Fruit fly (Drosophila melanogaster) whole organism, embryonic: ENCODE measurements around the gene MED25.

Source experiments
- Atf-2 ChIP-seq: fragments of 200-800 bp; sonication (Bioruptor generic); optimal IDR thresholded peaks from 2 replicates; lab custom pipeline; 2016; ENCODE audit warnings: missing biosample characterization, missing genetic modification characterization
- Bgb ChIP-seq: fragments of 200-800 bp; sonication (Bioruptor generic); IDR thresholded peaks from 2 replicates; pipeline ENCODE4 v1.3.6; 2022; ENCODE audit warnings: missing biosample characterization, missing genetic modification characterization; ENCODE audit not compliant: partially characterized antibody
- CG10565 ChIP-seq: fragments of 200-800 bp; sonication (Bioruptor generic); optimal IDR thresholded peaks from 3 replicates; lab custom pipeline; 2016; ENCODE audit warnings: missing biosample characterization, mild to moderate bottlenecking, missing genetic modification characterization
- CG11695 ChIP-seq: fragments of 200-800 bp; sonication (Bioruptor generic); IDR thresholded peaks from 3 replicates; pipeline ENCODE4 v1.3.6; 2022; ENCODE audit warnings: missing biosample characterization, missing genetic modification characterization
- CG12659 ChIP-seq: fragments of 200-800 bp; sonication (Bioruptor generic); optimal IDR thresholded peaks from 3 replicates; lab custom pipeline; 2017; ENCODE audit warnings: mild to moderate bottlenecking, missing biosample characterization, missing genetic modification reagents, missing genetic modification characterization
- CG14014 ChIP-seq: fragments of 200-800 bp; sonication (Bioruptor generic); IDR thresholded peaks from 2 replicates; pipeline ENCODE4 v1.3.6; 2022; ENCODE audit warnings: missing biosample characterization, missing genetic modification characterization
- CG16813 ChIP-seq: fragments of 200-800 bp; sonication (Bioruptor generic); IDR thresholded peaks from 3 replicates; pipeline ENCODE4 v1.3.6; 2022; ENCODE audit warnings: missing biosample characterization, missing genetic modification characterization; ENCODE audit not compliant: partially characterized antibody
- CG16815 ChIP-seq: fragments of 200-800 bp; sonication (Bioruptor generic); optimal IDR thresholded peaks from 3 replicates; lab custom pipeline; 2017; ENCODE audit warnings: missing biosample characterization, mild to moderate bottlenecking, missing genetic modification characterization
- CG17328 ChIP-seq: fragments of 200-800 bp; sonication (Bioruptor generic); IDR thresholded peaks from 2 replicates; pipeline ENCODE4 v1.3.6; 2022; ENCODE audit warnings: missing biosample characterization, missing genetic modification characterization
- CG17361 ChIP-seq: fragments of 200-800 bp; sonication (Bioruptor generic); IDR thresholded peaks from 3 replicates; pipeline ENCODE4 v1.3.6; 2022; ENCODE audit warnings: missing biosample characterization, missing genetic modification characterization
- CG17385 ChIP-seq: fragments of 200-800 bp; sonication (Bioruptor generic); optimal IDR thresholded peaks from 3 replicates; lab custom pipeline; 2018; ENCODE audit warnings: missing biosample characterization, mild to moderate bottlenecking, missing genetic modification characterization
- CG17912 ChIP-seq: fragments of 200-800 bp; sonication (Bioruptor generic); optimal IDR thresholded peaks from 2 replicates; lab custom pipeline; 2018; ENCODE audit warnings: missing biosample characterization, mild to moderate bottlenecking, missing genetic modification characterization
- CG2875 ChIP-seq: fragments of 200-800 bp; sonication (Bioruptor generic); optimal IDR thresholded peaks from 2 replicates; lab custom pipeline; 2017; ENCODE audit warnings: missing biosample characterization, mild to moderate bottlenecking, missing genetic modification characterization, missing genetic modification reagents
- CG3065 ChIP-seq: fragments of 200-800 bp; sonication (Bioruptor generic); optimal IDR thresholded peaks from 2 replicates; lab custom pipeline; 2016; ENCODE audit warnings: missing biosample characterization, missing genetic modification characterization
- CG31441 ChIP-seq: fragments of 200-800 bp; sonication (Bioruptor generic); IDR thresholded peaks from 2 replicates; pipeline ENCODE4 v1.3.6; 2022; ENCODE audit warnings: missing biosample characterization, missing genetic modification characterization
- CG3407 ChIP-seq: fragments of 200-800 bp; sonication (Bioruptor generic); optimal IDR thresholded peaks from 2 replicates; lab custom pipeline; 2018; ENCODE audit warnings: missing biosample characterization, mild to moderate bottlenecking, missing genetic modification characterization
- CG4404 ChIP-seq: fragments of 200-800 bp; sonication (Bioruptor generic); IDR thresholded peaks from 2 replicates; pipeline ENCODE4 v1.3.6; 2022; ENCODE audit warnings: missing biosample characterization, missing genetic modification characterization
- CG4730 ChIP-seq: fragments of 200-800 bp; sonication (Bioruptor generic); IDR thresholded peaks from 2 replicates; pipeline ENCODE4 v1.3.6; 2022; ENCODE audit warnings: missing biosample characterization, missing genetic modification characterization
- CG5245 ChIP-seq: fragments of 200-800 bp; sonication (Bioruptor generic); optimal IDR thresholded peaks from 3 replicates; lab custom pipeline; 2016; ENCODE audit warnings: missing biosample characterization, missing genetic modification characterization
- CG7786 ChIP-seq: fragments of 200-800 bp; sonication (Bioruptor generic); optimal IDR thresholded peaks from 2 replicates; lab custom pipeline; 2016; ENCODE audit warnings: missing biosample characterization, missing genetic modification characterization
- CG9215 ChIP-seq: fragments of 200-800 bp; sonication (Bioruptor generic); IDR thresholded peaks from 2 replicates; pipeline ENCODE4 v1.3.6; 2022; ENCODE audit warnings: missing biosample characterization, missing genetic modification characterization
- CG9727 ChIP-seq: fragments of 200-800 bp; sonication (Bioruptor generic); optimal IDR thresholded peaks from 3 replicates; lab custom pipeline; 2017; ENCODE audit warnings: missing biosample characterization, mild to moderate bottlenecking, missing genetic modification characterization
- Dek ChIP-seq: fragments of 200-800 bp; sonication (Bioruptor generic); optimal IDR thresholded peaks from 3 replicates; lab custom pipeline; 2019; ENCODE audit warnings: missing biosample characterization, mild to moderate bottlenecking, missing genetic modification characterization, moderate library complexity
- Dip2 ChIP-seq: fragments of 200-800 bp; sonication (Bioruptor generic); IDR thresholded peaks from 2 replicates; pipeline ENCODE4 v1.3.6; 2022; ENCODE audit warnings: missing biosample characterization, missing genetic modification characterization
- Dp ChIP-seq: fragments of 200-800 bp; sonication (Bioruptor generic); optimal IDR thresholded peaks from 2 replicates; lab custom pipeline; 2018; ENCODE audit warnings: missing biosample characterization, mild to moderate bottlenecking, missing genetic modification characterization, moderate library complexity
- ERR ChIP-seq: fragments of 200-800 bp; sonication (Bioruptor generic); optimal IDR thresholded peaks from 2 replicates; lab custom pipeline; 2016; ENCODE audit warnings: missing biosample characterization, missing genetic modification characterization
- Ets65A ChIP-seq: fragments of 200-800 bp; sonication (Bioruptor generic); peaks from one replicate; lab custom pipeline; 2016; ENCODE audit warnings: missing biosample characterization, missing genetic modification characterization
- Fer1 ChIP-seq: fragments of 200-800 bp; sonication (Bioruptor generic); optimal IDR thresholded peaks from 2 replicates; lab custom pipeline; 2017; ENCODE audit warnings: missing biosample characterization, mild to moderate bottlenecking, missing genetic modification characterization
- H15 ChIP-seq: fragments of 200-800 bp; sonication (Bioruptor generic); IDR thresholded peaks from 3 replicates; pipeline ENCODE4 v1.3.6; 2022; ENCODE audit warnings: missing biosample characterization, missing genetic modification characterization
- HLHmδ ChIP-seq: fragments of 200-800 bp; sonication (Bioruptor generic); optimal IDR thresholded peaks from 2 replicates; lab custom pipeline; 2018; ENCODE audit warnings: missing biosample characterization, mild to moderate bottlenecking, missing genetic modification characterization, moderate library complexity
- Max ChIP-seq: fragments of 200-800 bp; sonication (Bioruptor generic); optimal IDR thresholded peaks from 2 replicates; lab custom pipeline; 2016; ENCODE audit warnings: missing biosample characterization, mild to moderate bottlenecking, missing genetic modification characterization
- Nf-YC ChIP-seq: fragments of 200-800 bp; optimal IDR thresholded peaks from 3 replicates; lab custom pipeline; 2019; ENCODE audit warnings: missing biosample characterization, mild to moderate bottlenecking, missing genetic modification characterization, moderate library complexity
- Optix ChIP-seq: fragments of 200-800 bp; sonication (Bioruptor generic); IDR thresholded peaks from 3 replicates; pipeline ENCODE4 v1.3.6; 2022; ENCODE audit warnings: missing biosample characterization, missing genetic modification characterization
- Ravus ChIP-seq: fragments of 200-800 bp; sonication (Bioruptor generic); IDR thresholded peaks from 2 replicates; pipeline ENCODE4 v1.3.6; 2022; ENCODE audit warnings: missing biosample characterization, missing genetic modification characterization
- Scr ChIP-seq: fragments of 200-800 bp; sonication (Bioruptor generic); IDR thresholded peaks from 2 replicates; pipeline ENCODE4 v1.3.6; 2022; ENCODE audit warnings: missing biosample characterization, missing genetic modification characterization; ENCODE audit not compliant: partially characterized antibody
- ase ChIP-seq: fragments of 200-800 bp; sonication (Bioruptor generic); IDR thresholded peaks from 3 replicates; pipeline ENCODE4 v1.3.6; 2022; ENCODE audit warnings: missing biosample characterization, missing genetic modification characterization
- bbx ChIP-seq: fragments of 200-800 bp; sonication (Bioruptor generic); IDR thresholded peaks from 2 replicates; pipeline ENCODE4 v1.3.6; 2022; ENCODE audit warnings: missing biosample characterization, missing genetic modification characterization; ENCODE audit not compliant: partially characterized antibody
- br ChIP-seq: fragments of >200 bp; optimal IDR thresholded peaks from 2 replicates; lab custom pipeline; 2017
- btn ChIP-seq: fragments of 200-800 bp; sonication (Bioruptor generic); optimal IDR thresholded peaks from 2 replicates; lab custom pipeline; 2016; ENCODE audit warnings: missing biosample characterization, missing genetic modification characterization
- danr ChIP-seq: fragments of 200-800 bp; sonication (Bioruptor generic); IDR thresholded peaks from 2 replicates; pipeline ENCODE4 v1.3.6; 2022; ENCODE audit warnings: missing biosample characterization, missing genetic modification characterization
- disco-r ChIP-seq: fragments of 200-800 bp; sonication (Bioruptor generic); optimal IDR thresholded peaks from 2 replicates; lab custom pipeline; 2016; ENCODE audit warnings: missing biosample characterization, missing genetic modification characterization
- dmrt11E ChIP-seq: fragments of 200-800 bp; sonication (Bioruptor generic); optimal IDR thresholded peaks from 3 replicates; lab custom pipeline; 2018; ENCODE audit warnings: missing biosample characterization, mild to moderate bottlenecking, missing genetic modification characterization, moderate library complexity
- esg ChIP-seq: fragments of 200-800 bp; sonication (Bioruptor generic); conservative IDR thresholded peaks from 2 replicates; pipeline ENCODE4 v1.3.6; 2022; ENCODE audit warnings: missing biosample characterization, missing genetic modification characterization
- fd96Cb ChIP-seq: fragments of 200-800 bp; sonication (Bioruptor generic); optimal IDR thresholded peaks from 2 replicates; lab custom pipeline; 2018; ENCODE audit warnings: missing biosample characterization, mild to moderate bottlenecking, missing genetic modification characterization, moderate library complexity
- ftz-f1 ChIP-seq: fragments of 200-800 bp; sonication (Bioruptor generic); optimal IDR thresholded peaks from 2 replicates; lab custom pipeline; 2016; ENCODE audit warnings: missing biosample characterization, missing genetic modification characterization
- insv ChIP-seq, 2 experiments: fragments of 200-800 bp; sonication (Bioruptor generic); optimal IDR thresholded peaks; 3 replicates each; lab custom pipeline; 2016 to 2018; ENCODE audit warnings: missing biosample characterization in 2 of 2, missing genetic modification characterization in 2 of 2
- jigr1 ChIP-seq: fragments of 200-800 bp; sonication (Bioruptor generic); IDR thresholded peaks from 3 replicates; pipeline ENCODE4 v1.3.6; 2022; ENCODE audit warnings: missing biosample characterization, missing genetic modification characterization
- maf-S ChIP-seq: fragments of 200-800 bp; sonication (Bioruptor generic); optimal IDR thresholded peaks from 2 replicates; lab custom pipeline; 2016; ENCODE audit warnings: missing biosample characterization, missing genetic modification characterization
- phol ChIP-seq: fragments of 200-800 bp; sonication (Bioruptor generic); optimal IDR thresholded peaks from 3 replicates; lab custom pipeline; 2018; ENCODE audit warnings: missing biosample characterization, mild to moderate bottlenecking, missing genetic modification characterization, moderate library complexity
- rib ChIP-seq: fragments of 200-800 bp; sonication (Bioruptor generic); IDR thresholded peaks from 2 replicates; pipeline ENCODE4 v1.3.6; 2022; ENCODE audit warnings: missing biosample characterization, missing genetic modification characterization
- sens ChIP-seq: fragments of 200-800 bp; sonication (Bioruptor generic); peaks from one replicate; lab custom pipeline; 2016; ENCODE audit warnings: missing biosample characterization, missing genetic modification characterization
- seq ChIP-seq: fragments of 200-800 bp; sonication (Bioruptor generic); IDR thresholded peaks from 2 replicates; pipeline ENCODE4 v1.3.6; 2022; ENCODE audit warnings: missing biosample characterization, missing genetic modification characterization
- slbo ChIP-seq: fragments of 200-800 bp; sonication (Bioruptor generic); IDR thresholded peaks from 2 replicates; pipeline ENCODE4 v1.3.6; 2022; ENCODE audit warnings: missing biosample characterization, missing genetic modification characterization
- stwl ChIP-seq: fragments of 200-800 bp; sonication (Bioruptor generic); optimal IDR thresholded peaks from 3 replicates; lab custom pipeline; 2018; ENCODE audit warnings: missing biosample characterization, mild to moderate bottlenecking, missing genetic modification characterization, moderate library complexity
- vvl ChIP-seq: fragments of 200-800 bp; sonication (Bioruptor generic); IDR thresholded peaks from 2 replicates; pipeline ENCODE4 v1.3.6; 2022; ENCODE audit warnings: missing biosample characterization, missing genetic modification characterization
- yki ChIP-seq: fragments of >200 bp; optimal IDR thresholded peaks from 3 replicates; lab custom pipeline; 2018

The MED25 gene

dm6 chr3R:20057501-20057900, 48.8 kb downstream of the MED25 start, which contains the start of gene mdlc (continued):
- no peak for TF ChIP-seq CG17912 (GFP tag; lab: Kevin White, UChicago)
- no peak for TF ChIP-seq CG2875
- TF ChIP-seq CG4730 (GFP tag; lab: Robert Waterston, UW) = no peak
- TF ChIP-seq CG12659 (GFP tag; lab: Kevin White, UChicago) = peak; percentile 42
- TF ChIP-seq CG16813 = peak; percentile 71
- no peak for TF ChIP-seq disco-r
- no peak for TF ChIP-seq CG10565 (GFP tag; lab: Kevin White, UChicago)
- no peak for TF ChIP-seq seq
- TF ChIP-seq CG11695 = no peak
- TF ChIP-seq CG17385 (GFP tag; lab: Kevin White, UChicago) = peak; percentile 94
- TF ChIP-seq HLHmδ = no peak
- TF ChIP-seq CG17361 (GFP tag; lab: Robert Waterston, UW) = no peak
- no peak for TF ChIP-seq CG14014 (GFP tag; lab: Robert Waterston, UW)
- no peak for TF ChIP-seq ftz-f1 (GFP tag; lab: Kevin White, UChicago)
- no peak for TF ChIP-seq Max (GFP tag; lab: Kevin White, UChicago)
- no peak for TF ChIP-seq Fer1 (GFP tag; lab: Kevin White, UChicago)
- no peak for TF ChIP-seq CG5245 (GFP tag; lab: Kevin White, UChicago)
- no peak for TF ChIP-seq CG9215 (GFP tag; lab: Robert Waterston, UW)
- peak; percentile 71 for TF ChIP-seq Scr
- no peak for TF ChIP-seq CG16815 (GFP tag; lab: Kevin White, UChicago)
- no peak for TF ChIP-seq CG3065 (GFP tag; lab: Kevin White, UChicago)
- peak; percentile 51 for TF ChIP-seq phol (tag; lab: Kevin White, UChicago)
- TF ChIP-seq Atf-2 (GFP tag; lab: Kevin White, UChicago) = no peak
- TF ChIP-seq yki = no peak
- TF ChIP-seq CG3407 (GFP tag; lab: Kevin White, UChicago) = no peak
- TF ChIP-seq br = no peak
- TF ChIP-seq Ravus (GFP tag; lab: Robert Waterston, UW) = no peak
- no peak for TF ChIP-seq CG4404
- TF ChIP-seq btn (GFP tag; lab: Kevin White, UChicago) = no peak
- TF ChIP-seq danr = no peak
- no peak for TF ChIP-seq CG17328
- TF ChIP-seq ase = no peak
- no peak for TF ChIP-seq H15 (GFP tag; lab: Robert Waterston, UW)
- TF ChIP-seq CG7786 = no peak
- TF ChIP-seq Nf-YC (tag; lab: Kevin White, UChicago) = no peak
- no peak for TF ChIP-seq CG9727 (GFP tag; lab: Kevin White, UChicago)
- TF ChIP-seq slbo (GFP tag; lab: Robert Waterston, UW) = peak; percentile 54
- TF ChIP-seq Dek (tag; lab: Kevin White, UChicago) = no peak
- no peak for TF ChIP-seq jigr1 (GFP tag; lab: Robert Waterston, UW)
- no peak for TF ChIP-seq insv (GFP tag; optimal IDR thresholded peaks at IDR 0.05; lab: Kevin White, UChicago)
- peak; percentile 31; the same call in 1 of the 2 replicates for TF ChIP-seq CG31441 (GFP tag; lab: Robert Waterston, UW)
- TF ChIP-seq, all 482 proteins: peak for 74

DNA sequence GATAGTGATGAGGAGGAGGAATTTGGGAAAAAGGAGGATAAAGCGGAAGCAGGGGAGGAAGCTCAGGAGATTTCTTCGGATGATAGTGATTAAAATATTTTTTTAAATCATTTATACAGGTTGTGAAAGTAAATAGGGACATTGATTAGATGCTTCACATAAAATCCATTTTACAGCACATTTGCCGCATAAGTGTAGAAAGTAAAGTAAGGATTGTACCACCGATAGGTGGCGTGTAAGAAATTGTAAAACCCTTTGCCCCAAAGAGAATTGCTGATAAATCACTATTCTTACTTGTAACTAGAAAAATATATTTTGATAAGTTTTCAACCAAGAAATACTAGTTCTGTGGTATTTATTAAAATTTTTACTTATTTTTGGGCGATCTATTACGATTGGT, 50.2 kb downstream of the MED25 start:
- no peak for TF ChIP-seq maf-S (GFP tag; lab: Kevin White, UChicago)
- no peak for TF ChIP-seq fd96Cb
- TF ChIP-seq stwl (tag; lab: Kevin White, UChicago) = peak; percentile 47
- TF ChIP-seq Optix (GFP tag; lab: Robert Waterston, UW) = no peak
- TF ChIP-seq dmrt11E = no peak
- peak; percentile 71; the same call in 1 of the 2 replicates for TF ChIP-seq Bgb (GFP tag; lab: Robert Waterston, UW)
- peak; percentile 6 for TF ChIP-seq Dp (GFP tag; lab: Kevin White, UChicago)
- TF ChIP-seq Ets65A = peak; percentile 67
- TF ChIP-seq esg (GFP tag; lab: Robert Waterston, UW) = no peak
- 0 out of 2 replicates have a peak, but pooled peaks have one; percentile 27 for TF ChIP-seq bbx (GFP tag; lab: Robert Waterston, UW)
- TF ChIP-seq sens (GFP tag; lab: Kevin White, UChicago) = peak; percentile 38
- no peak for TF ChIP-seq rib (GFP tag; lab: Robert Waterston, UW)
- no peak for TF ChIP-seq ERR (GFP tag; lab: Kevin White, UChicago)
- peak; percentile 89 for TF ChIP-seq Dip2
- TF ChIP-seq vvl (GFP tag; lab: Robert Waterston, UW) = no peak
